Worm (Caenorhabditis elegans) whole organism, L3 larva: Measurements from ENCODE around the gene nhr-222.

Experiments
- aly-2 ChIP-seq: fragments of 150-350 bp; optimal IDR thresholded peaks from 2 replicates; lab custom pipeline; 2014; ENCODE audit warnings: missing biosample characterization, missing genetic modification characterization
- ceh-82 ChIP-seq: fragments of 150-350 bp; optimal IDR thresholded peaks from 2 replicates; lab custom pipeline; 2014; ENCODE audit warnings: missing biosample characterization, missing genetic modification characterization
- daf-12 ChIP-seq: fragments of 150-350 bp; optimal IDR thresholded peaks from 2 replicates; lab custom pipeline; 2014; ENCODE audit warnings: missing biosample characterization, missing genetic modification reagents, missing genetic modification characterization
- lin-15B ChIP-seq: fragments of 150-350 bp; optimal IDR thresholded peaks from 2 replicates; lab custom pipeline; 2014; ENCODE audit warnings: missing biosample characterization, missing genetic modification characterization
- mdl-1 ChIP-seq: fragments of 150-350 bp; optimal IDR thresholded peaks from 2 replicates; lab custom pipeline; 2014; ENCODE audit warnings: missing biosample characterization, missing genetic modification characterization
- nhr-11 ChIP-seq: fragments of 150-350 bp; optimal IDR thresholded peaks from 2 replicates; lab custom pipeline; 2014; ENCODE audit warnings: missing biosample characterization, missing genetic modification characterization
- nhr-76 ChIP-seq: fragments of 150-350 bp; sonication (generic microtip); optimal IDR thresholded peaks from 5 replicates; lab custom pipeline; 2014; ENCODE audit warnings: missing biosample characterization, missing genetic modification characterization
- nhr-77 ChIP-seq: fragments of 150-350 bp; optimal IDR thresholded peaks from 2 replicates; lab custom pipeline; 2014; ENCODE audit warnings: missing biosample characterization, missing genetic modification characterization
- pha-4 ChIP-seq: fragments of 150-350 bp; optimal IDR thresholded peaks from 2 replicates; lab custom pipeline; 2014; ENCODE audit warnings: missing biosample characterization, missing genetic modification reagents, missing genetic modification characterization
- tbx-2 ChIP-seq: sonication (generic microtip); optimal IDR thresholded peaks from 2 replicates; lab custom pipeline; 2016; ENCODE audit warnings: mild to moderate bottlenecking, missing genetic modification characterization, missing compliant biosample characterization
- unc-62 ChIP-seq: fragments of 150-350 bp; sonication (generic microtip); optimal IDR thresholded peaks from 4 replicates; lab custom pipeline; 2014; ENCODE audit warnings: missing biosample characterization, missing genetic modification reagents, missing genetic modification characterization

ce11 chrV:3582671-3583070 lies 39.4 kb upstream of the nhr-222 start:
- TF ChIP-seq nhr-77 (no peak), aly-2 (no peak), tbx-2 (tag; lab: Kevin White, UChicago) (no peak), unc-62 (GFP tag; lab: Kevin White, UChicago) (no peak), nhr-11 (tag; lab: Kevin White, UChicago) (no peak), lin-15B (no peak), mdl-1 (tag; lab: Kevin White, UChicago) (no peak), ceh-82 (tag; lab: Kevin White, UChicago) (no peak), daf-12 (no peak), pha-4 (no peak), nhr-76 (no peak)
